Fruit fly (Drosophila melanogaster) whole organism, prepupa: ENCODE data around the gene CG5107.

Experiments used
- Blimp-1 ChIP-seq: fragments of 200-800 bp; sonication (Bioruptor generic); optimal IDR thresholded peaks from 3 replicates; lab custom pipeline; 2017; ENCODE audit warnings: missing biosample characterization, missing genetic modification characterization, mild to moderate bottlenecking, moderate library complexity, missing genetic modification reagents
- CG10631 ChIP-seq: fragments of 200-800 bp; sonication (Bioruptor generic); optimal IDR thresholded peaks from 2 replicates; lab custom pipeline; 2016; ENCODE audit warnings: missing biosample characterization, missing genetic modification characterization
- CG10669 ChIP-seq: fragments of 200-800 bp; sonication (Bioruptor generic); optimal IDR thresholded peaks from 3 replicates; lab custom pipeline; 2018; ENCODE audit warnings: missing biosample characterization, mild to moderate bottlenecking, missing genetic modification characterization, moderate library complexity
- CG11294 ChIP-seq: fragments of 200-800 bp; sonication (Bioruptor generic); IDR thresholded peaks from 2 replicates; pipeline ENCODE4 v1.3.6; 2022; ENCODE audit warnings: missing biosample characterization, missing genetic modification characterization
- CG11902 ChIP-seq: fragments of 200-800 bp; sonication (Bioruptor generic); optimal IDR thresholded peaks from 3 replicates; lab custom pipeline; 2016; ENCODE audit warnings: missing biosample characterization, missing genetic modification characterization
- CG15336 ChIP-seq: fragments of 200-800 bp; sonication (Bioruptor generic); IDR thresholded peaks from 2 replicates; pipeline ENCODE4 v1.3.6; 2022; ENCODE audit warnings: missing biosample characterization, missing genetic modification characterization
- CG16779 ChIP-seq: fragments of 200-800 bp; sonication (Bioruptor generic); optimal IDR thresholded peaks from 3 replicates; lab custom pipeline; 2017; ENCODE audit warnings: missing biosample characterization, mild to moderate bottlenecking, missing genetic modification characterization
- CG31627 ChIP-seq: fragments of 200-800 bp; sonication (Bioruptor generic); optimal IDR thresholded peaks from 3 replicates; lab custom pipeline; 2016; ENCODE audit warnings: missing biosample characterization, missing genetic modification characterization
- CG32006 ChIP-seq: fragments of 200-800 bp; sonication (Bioruptor generic); optimal IDR thresholded peaks from 3 replicates; lab custom pipeline; 2017; ENCODE audit warnings: missing biosample characterization, mild to moderate bottlenecking, missing genetic modification characterization
- CG4318 ChIP-seq: fragments of 200-800 bp; sonication (Bioruptor generic); optimal IDR thresholded peaks from 3 replicates; lab custom pipeline; 2017; ENCODE audit warnings: missing biosample characterization, mild to moderate bottlenecking, missing genetic modification characterization
- CG6163 ChIP-seq: fragments of 200-800 bp; sonication (Bioruptor generic); IDR thresholded peaks from 3 replicates; pipeline ENCODE4 v1.3.6; 2022; ENCODE audit warnings: missing biosample characterization, missing genetic modification characterization
- CG6792 ChIP-seq: fragments of 200-800 bp; sonication (Bioruptor generic); optimal IDR thresholded peaks from 3 replicates; lab custom pipeline; 2016; ENCODE audit warnings: missing biosample characterization, missing genetic modification characterization
- CG6808 ChIP-seq: fragments of 200-800 bp; sonication (Bioruptor generic); optimal IDR thresholded peaks from 3 replicates; lab custom pipeline; 2017; ENCODE audit warnings: missing biosample characterization, missing genetic modification characterization, mild to moderate bottlenecking, moderate library complexity, missing genetic modification reagents
- CG6854 ChIP-seq: fragments of 200-800 bp; sonication (Bioruptor generic); optimal IDR thresholded peaks from 2 replicates; lab custom pipeline; 2017; ENCODE audit warnings: missing biosample characterization, mild to moderate bottlenecking, missing genetic modification characterization
- CG8319 ChIP-seq: fragments of 200-800 bp; sonication (Bioruptor generic); optimal IDR thresholded peaks from 3 replicates; lab custom pipeline; 2016; ENCODE audit warnings: missing biosample characterization, missing genetic modification characterization
- Eip75B ChIP-seq: fragments of 200-800 bp; sonication (Bioruptor generic); optimal IDR thresholded peaks from 3 replicates; lab custom pipeline; 2016; ENCODE audit warnings: missing biosample characterization, missing genetic modification characterization
- Eip78C ChIP-seq: fragments of 200-800 bp; sonication (Bioruptor generic); peaks from one replicate; lab custom pipeline; 2016; ENCODE audit warnings: missing biosample characterization, missing genetic modification characterization
- Eip93F ChIP-seq: fragments of 200-800 bp; sonication (Bioruptor generic); optimal IDR thresholded peaks from 2 replicates; lab custom pipeline; 2016; ENCODE audit warnings: missing biosample characterization, mild to moderate bottlenecking, missing genetic modification characterization
- Ets21C ChIP-seq: fragments of 200-800 bp; sonication (Bioruptor generic); optimal IDR thresholded peaks from 3 replicates; lab custom pipeline; 2016; ENCODE audit warnings: missing biosample characterization, missing genetic modification characterization
- Ets96B ChIP-seq: fragments of 200-800 bp; optimal IDR thresholded peaks from 2 replicates; lab custom pipeline; 2019; ENCODE audit warnings: missing biosample characterization, mild to moderate bottlenecking, missing genetic modification characterization, moderate library complexity
- Hr38 ChIP-seq: sonication (Bioruptor generic); optimal IDR thresholded peaks from 2 replicates; lab custom pipeline; 2016; ENCODE audit warnings: missing biosample characterization, missing genetic modification characterization
- Hr39 ChIP-seq: fragments of 200-800 bp; sonication (Bioruptor generic); optimal IDR thresholded peaks from 2 replicates; lab custom pipeline; 2016; ENCODE audit warnings: missing biosample characterization, missing genetic modification characterization
- Met ChIP-seq: fragments of 200-800 bp; sonication (Bioruptor generic); optimal IDR thresholded peaks from 3 replicates; lab custom pipeline; 2016; ENCODE audit warnings: missing biosample characterization, missing genetic modification characterization
- OdsH ChIP-seq: fragments of 200-800 bp; sonication (Bioruptor generic); optimal IDR thresholded peaks from 3 replicates; lab custom pipeline; 2016; ENCODE audit warnings: missing biosample characterization, missing genetic modification characterization
- Smox ChIP-seq: fragments of 200-800 bp; sonication (Bioruptor generic); optimal IDR thresholded peaks from 3 replicates; lab custom pipeline; 2016; ENCODE audit warnings: missing biosample characterization, missing genetic modification characterization
- Sox14 ChIP-seq: fragments of 200-800 bp; sonication (Bioruptor generic); optimal IDR thresholded peaks from 3 replicates; lab custom pipeline; 2016; ENCODE audit warnings: missing biosample characterization, missing genetic modification characterization
- achi ChIP-seq: fragments of 200-800 bp; sonication (Bioruptor generic); optimal IDR thresholded peaks from 3 replicates; lab custom pipeline; 2016; ENCODE audit warnings: missing biosample characterization, missing genetic modification characterization
- acj6 ChIP-seq: fragments of 200-800 bp; sonication (Bioruptor generic); optimal IDR thresholded peaks from 3 replicates; lab custom pipeline; 2016; ENCODE audit warnings: missing biosample characterization, missing genetic modification characterization
- cyc ChIP-seq: fragments of 200-800 bp; sonication (Bioruptor generic); optimal IDR thresholded peaks from 3 replicates; lab custom pipeline; 2016; ENCODE audit warnings: missing biosample characterization, missing genetic modification characterization
- dac ChIP-seq: fragments of 200-800 bp; sonication (Bioruptor generic); optimal IDR thresholded peaks from 2 replicates; lab custom pipeline; 2017; ENCODE audit warnings: missing biosample characterization, mild to moderate bottlenecking, missing genetic modification characterization
- eg ChIP-seq: fragments of 200-800 bp; sonication (Bioruptor generic); IDR thresholded peaks from 3 replicates; pipeline ENCODE4 v1.3.6; 2022; ENCODE audit warnings: missing biosample characterization, missing genetic modification characterization
- esn ChIP-seq: fragments of 200-800 bp; sonication (Bioruptor generic); optimal IDR thresholded peaks from 2 replicates; lab custom pipeline; 2016; ENCODE audit warnings: missing biosample characterization, mild to moderate bottlenecking, missing genetic modification characterization, moderate library complexity
- fd85E ChIP-seq: fragments of 200-800 bp; sonication (Bioruptor generic); optimal IDR thresholded peaks from 3 replicates; lab custom pipeline; 2016; ENCODE audit warnings: missing biosample characterization, missing genetic modification characterization
- lz ChIP-seq: fragments of 200-800 bp; sonication (Bioruptor generic); optimal IDR thresholded peaks from 3 replicates; lab custom pipeline; 2016; ENCODE audit warnings: missing biosample characterization, missing genetic modification characterization
- net ChIP-seq: fragments of 200-800 bp; sonication (Bioruptor generic); optimal IDR thresholded peaks from 3 replicates; lab custom pipeline; 2016; ENCODE audit warnings: missing biosample characterization, missing genetic modification characterization
- pdm3 ChIP-seq: fragments of 200-800 bp; sonication (Bioruptor generic); optimal IDR thresholded peaks from 3 replicates; lab custom pipeline; 2016; ENCODE audit warnings: missing biosample characterization, missing genetic modification characterization
- spab ChIP-seq: fragments of 200-800 bp; sonication (Bioruptor generic); optimal IDR thresholded peaks from 2 replicates; lab custom pipeline; 2017; ENCODE audit warnings: missing biosample characterization, mild to moderate bottlenecking, missing genetic modification characterization, missing genetic modification reagents
- svp ChIP-seq: fragments of 200-800 bp; sonication (Bioruptor generic); peaks from one replicate; lab custom pipeline; 2016; ENCODE audit warnings: missing biosample characterization, missing genetic modification characterization
- topi ChIP-seq: fragments of 200-800 bp; sonication (Bioruptor generic); optimal IDR thresholded peaks from 3 replicates; lab custom pipeline; 2016; ENCODE audit warnings: missing biosample characterization, missing genetic modification characterization
- vri ChIP-seq: fragments of 200-800 bp; sonication (Bioruptor generic); optimal IDR thresholded peaks from 3 replicates; lab custom pipeline; 2016; ENCODE audit warnings: missing biosample characterization, mild to moderate bottlenecking, missing genetic modification characterization

CG5107 gene

DNA sequence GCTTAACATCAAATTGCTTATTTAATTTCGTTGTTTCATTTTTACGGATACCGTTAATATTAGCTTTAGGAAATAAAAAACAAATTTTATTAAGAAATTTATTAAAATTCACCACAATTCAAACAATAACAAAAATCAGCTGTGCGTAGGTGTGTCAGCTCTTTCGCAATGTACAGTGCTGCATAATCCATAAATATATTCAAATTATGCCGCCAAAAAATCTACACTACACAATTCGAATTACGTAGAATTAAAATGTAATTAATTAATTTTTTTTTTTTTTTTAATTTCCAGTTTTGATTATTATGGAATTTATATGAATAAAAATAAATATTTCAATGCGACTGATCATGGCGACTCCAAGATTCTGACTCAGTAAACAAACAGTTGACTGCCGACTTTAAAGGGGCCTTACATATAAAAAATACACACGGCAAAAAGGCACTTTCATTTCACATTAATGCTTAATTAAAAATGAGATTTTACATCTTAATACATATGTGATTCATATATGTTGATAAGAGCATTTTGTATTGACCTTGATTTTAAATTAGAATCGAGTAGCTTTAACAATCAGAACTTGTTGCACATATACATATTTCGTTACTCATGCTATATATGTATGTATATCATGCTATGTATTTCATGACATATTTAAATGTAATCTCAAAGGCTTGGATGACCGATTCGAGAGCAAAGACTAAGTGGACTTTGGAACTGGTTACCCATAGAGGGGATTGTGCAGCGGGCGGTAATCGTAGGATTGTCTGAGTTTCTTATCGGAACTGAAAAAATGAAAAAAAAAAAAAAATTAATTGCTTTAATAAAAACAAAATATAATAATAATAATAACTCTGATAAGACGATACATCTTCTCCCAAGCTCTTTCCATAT, 11.4 kb upstream of the CG5107 start (continued):
- TF ChIP-seq Hr38 (GFP tag; lab: Kevin White, UChicago) (no peak), CG10631 (GFP tag; lab: Kevin White, UChicago) (no peak), CG11902 (GFP tag; lab: Kevin White, UChicago) (no peak), CG6808 (GFP tag; lab: Kevin White, UChicago) (peak; percentile 79), eg (no peak; the same call in 2 of the 3 replicates), Smox (GFP tag; lab: Kevin White, UChicago) (no peak), fd85E (GFP tag; lab: Kevin White, UChicago) (no peak), vri (GFP tag; lab: Kevin White, UChicago) (peak; percentile 19), acj6 (GFP tag; lab: Kevin White, UChicago) (no peak), lz (GFP tag; lab: Kevin White, UChicago) (peak; percentile 1), spab (GFP tag; lab: Kevin White, UChicago) (peak; percentile 75), topi (GFP tag; lab: Kevin White, UChicago) (peak; percentile 0), CG10669 (GFP tag; lab: Kevin White, UChicago) (peak; percentile 44), cyc (GFP tag; lab: Kevin White, UChicago) (no peak), OdsH (peak; percentile 15), esn (GFP tag; lab: Kevin White, UChicago) (no peak), Ets96B (tag; lab: Kevin White, UChicago) (peak; percentile 40), CG16779 (tag; lab: Kevin White, UChicago) (peak; percentile 56), CG11294 (GFP tag; lab: Robert Waterston, UW) (no peak), Met (GFP tag; lab: Kevin White, UChicago) (peak; percentile 23), CG6792 (GFP tag; lab: Kevin White, UChicago) (no peak), Eip78C (GFP tag; lab: Kevin White, UChicago) (peak; percentile 71), Eip75B (peak; percentile 3), CG15336 (no peak), CG32006 (peak; percentile 18), CG4318 (GFP tag; lab: Kevin White, UChicago) (no peak), CG8319 (no peak), pdm3 (GFP tag; lab: Kevin White, UChicago) (no peak), Sox14 (GFP tag; lab: Kevin White, UChicago) (peak; percentile 18), net (GFP tag; lab: Kevin White, UChicago) (peak; percentile 26)

- TF ChIP-seq Ets21C (GFP tag; lab: Kevin White, UChicago) (no peak), CG6854 (GFP tag; lab: Kevin White, UChicago) (no peak), CG6163 (GFP tag; lab: Robert Waterston, UW) (no peak), Eip93F (GFP tag; lab: Kevin White, UChicago) (no peak), Blimp-1 (GFP tag; lab: Kevin White, UChicago) (no peak), Hr39 (no peak), topi (GFP tag; lab: Kevin White, UChicago) (no peak), svp (GFP tag; lab: Kevin White, UChicago) (no peak), Eip75B (no peak), achi (GFP tag; lab: Kevin White, UChicago) (no peak), CG10631 (GFP tag; lab: Kevin White, UChicago) (no peak)
- TF ChIP-seq, all 60 proteins: peak for 0
Measured at dm6 chr3R:25495072-25495471, 9.9 kb upstream of the CG5107 start, which contains the start of gene CG33494. Gene CG33494, minus strand, starts transcription at chr3R:25495161.

dm6 chr3R:25495753-25496152, 9.2 kb upstream of the CG5107 start:
- no peak for TF ChIP-seq esn (GFP tag; lab: Kevin White, UChicago)
- no peak for TF ChIP-seq spab (GFP tag; lab: Kevin White, UChicago)
- no peak for TF ChIP-seq Ets21C (GFP tag; lab: Kevin White, UChicago)
- TF ChIP-seq Eip93F (GFP tag; lab: Kevin White, UChicago), result no peak
- TF ChIP-seq CG6808 (GFP tag; lab: Kevin White, UChicago), result no peak
- no peak for TF ChIP-seq Smox (GFP tag; lab: Kevin White, UChicago)
- no peak for TF ChIP-seq CG11294 (GFP tag; lab: Robert Waterston, UW)
- no peak for TF ChIP-seq CG11902 (GFP tag; lab: Kevin White, UChicago)
- TF ChIP-seq topi (GFP tag; lab: Kevin White, UChicago), result no peak
- TF ChIP-seq cyc (GFP tag; lab: Kevin White, UChicago), result no peak
- no peak for TF ChIP-seq dac (GFP tag; lab: Kevin White, UChicago)
- TF ChIP-seq CG31627 (GFP tag; lab: Kevin White, UChicago), result no peak
- TF ChIP-seq Hr38 (GFP tag; lab: Kevin White, UChicago), result no peak
